Worm (Caenorhabditis elegans): ENCODE measurements around the gene C10B5.3.

C10B5.3 gene

DNA sequence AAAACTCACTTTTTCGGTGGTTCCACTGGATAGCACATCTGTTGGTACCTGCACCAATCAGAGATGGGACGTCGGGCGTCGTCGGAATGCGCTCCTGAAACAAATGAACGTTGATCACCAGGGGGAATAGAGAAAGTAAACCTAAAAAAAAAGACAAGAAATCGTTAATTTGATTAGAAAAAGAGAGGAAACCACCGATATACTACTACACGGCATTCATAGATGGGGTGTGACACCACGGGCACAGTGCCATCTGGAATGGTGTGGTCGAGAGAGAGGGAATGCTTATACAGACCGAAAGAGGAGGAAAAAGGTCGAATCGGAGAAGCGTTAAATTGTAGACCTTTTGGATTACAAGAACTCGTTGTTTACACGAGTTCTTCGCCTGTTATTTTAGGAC is at the start of gene C10B5.3:
Gene C10B5.3, minus strand, starts transcription at position 101 of the 400 bp plus-strand sequence.
- TF ChIP-seq ets-7 (tag; optimal IDR thresholded peaks at IDR 0.05): no peak
- TF ChIP-seq tra-4 (tag; optimal IDR thresholded peaks at IDR 0.05): no peak
- no peak for TF ChIP-seq B0310.2 (tag; optimal IDR thresholded peaks at IDR 0.05)
- no peak for TF ChIP-seq tbx-37 (GFP tag; conservative IDR thresholded peaks at IDR 0.05)
- no peak for TF ChIP-seq ama-1 (optimal IDR thresholded peaks at IDR 0.05)
- no peak for TF ChIP-seq F13C5.2 (tag; optimal IDR thresholded peaks at IDR 0.05)
- TF ChIP-seq ceh-36 (tag; optimal IDR thresholded peaks at IDR 0.05): no peak

DNA sequence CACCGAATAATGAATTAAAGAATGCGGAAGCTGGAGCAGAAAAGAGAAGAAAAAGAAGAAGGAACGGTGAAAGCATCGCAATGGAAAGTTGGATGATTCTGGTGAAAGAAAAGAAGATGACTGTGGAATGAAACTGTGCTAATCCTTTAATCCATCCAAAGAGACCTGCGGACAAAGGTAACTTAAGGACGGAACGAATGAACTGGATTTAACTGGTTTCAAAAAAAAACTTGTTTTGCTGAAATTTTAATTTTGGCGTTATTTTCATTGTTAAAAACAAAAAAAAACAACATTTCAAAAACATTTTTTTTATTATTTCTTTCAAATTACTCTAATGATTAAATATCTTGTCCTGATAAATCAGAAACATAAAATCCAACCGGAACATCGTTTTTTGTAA is 48.9 kb upstream of the C10B5.3 start, which contains the start of gene grl-12:
Gene grl-12, minus strand, starts transcription at position 101 of the 400 bp plus-strand sequence.
- TF ChIP-seq tra-4 (tag; optimal IDR thresholded peaks at IDR 0.05) (no peak), ceh-13 (GFP tag; optimal IDR thresholded peaks at IDR 0.05) (no peak), sea-1 (GFP tag; conservative IDR thresholded peaks at IDR 0.05) (no peak), hnd-1 (tag; optimal IDR thresholded peaks at IDR 0.05) (no peak), aly-1 (tag; optimal IDR thresholded peaks at IDR 0.05) (no peak), scrt-1 (GFP tag; IDR thresholded peaks at IDR 0.05) (no peak), ceh-36 (tag; optimal IDR thresholded peaks at IDR 0.05) (no peak), flt-1 (GFP tag; IDR thresholded peaks at IDR 0.05) (no peak)

DNA sequence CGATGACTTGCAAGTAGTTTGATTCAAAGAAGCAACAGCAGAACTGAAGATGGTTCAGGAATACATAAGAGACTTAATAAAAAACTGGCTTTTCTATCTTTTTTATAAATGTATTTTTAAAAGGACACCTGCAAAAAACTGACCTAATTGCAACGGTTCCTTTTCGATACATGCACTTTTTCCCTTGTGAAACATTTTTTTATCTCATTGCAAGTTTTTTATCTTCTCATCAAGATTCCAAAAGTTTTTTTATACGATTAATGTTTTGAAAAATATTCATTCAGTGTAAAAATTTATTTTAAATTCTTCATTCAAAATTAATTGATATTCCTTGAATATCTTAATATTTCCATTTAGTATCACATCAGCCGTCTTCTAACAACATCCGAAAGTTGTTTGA is 47.6 kb upstream of the C10B5.3 start, which contains the start of gene oac-29:
Gene oac-29, minus strand, starts transcription at position 101 of the 400 bp plus-strand sequence.
- TF ChIP-seq tbx-37 (GFP tag; conservative IDR thresholded peaks at IDR 0.05) (no peak), tbx-11 (GFP tag; IDR thresholded peaks at IDR 0.05) (no peak), aly-1 (tag; optimal IDR thresholded peaks at IDR 0.05) (no peak), sea-1 (GFP tag; conservative IDR thresholded peaks at IDR 0.05) (no peak), ceh-13 (GFP tag; optimal IDR thresholded peaks at IDR 0.05) (no peak), flt-1 (GFP tag; IDR thresholded peaks at IDR 0.05) (no peak), hmg-4 (GFP tag; optimal IDR thresholded peaks at IDR 0.05) (no peak), ama-1 (optimal IDR thresholded peaks at IDR 0.05) (no peak), scrt-1 (GFP tag; IDR thresholded peaks at IDR 0.05) (no peak), B0310.2 (tag; optimal IDR thresholded peaks at IDR 0.05) (no peak), pes-1 (GFP tag; IDR thresholded peaks at IDR 0.05) (no peak), hnd-1 (tag; optimal IDR thresholded peaks at IDR 0.05) (no peak), tra-4 (tag; optimal IDR thresholded peaks at IDR 0.05) (no peak), F13C5.2 (tag; optimal IDR thresholded peaks at IDR 0.05) (no peak)

DNA sequence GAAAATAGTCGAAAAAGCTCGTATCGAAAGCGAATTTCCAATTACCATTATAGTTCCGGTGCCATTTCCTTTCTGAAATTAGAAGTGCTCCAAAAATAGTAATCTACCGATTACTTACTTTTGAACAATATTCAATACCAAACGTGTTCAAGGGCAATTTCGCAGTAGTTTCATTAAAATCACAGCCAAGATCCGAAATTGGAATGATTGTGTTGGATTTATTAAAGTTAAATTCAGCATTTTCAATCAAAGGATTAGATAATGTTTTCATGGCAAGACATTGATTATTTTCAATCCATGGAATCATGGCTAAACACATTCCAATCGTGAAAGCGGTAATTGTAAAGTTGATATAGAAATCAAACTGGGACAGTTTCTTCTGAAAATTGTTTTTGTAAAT is 44.8 kb upstream of the C10B5.3 start:
- no peak for TF ChIP-seq pes-1 (GFP tag; IDR thresholded peaks at IDR 0.05)

DNA sequence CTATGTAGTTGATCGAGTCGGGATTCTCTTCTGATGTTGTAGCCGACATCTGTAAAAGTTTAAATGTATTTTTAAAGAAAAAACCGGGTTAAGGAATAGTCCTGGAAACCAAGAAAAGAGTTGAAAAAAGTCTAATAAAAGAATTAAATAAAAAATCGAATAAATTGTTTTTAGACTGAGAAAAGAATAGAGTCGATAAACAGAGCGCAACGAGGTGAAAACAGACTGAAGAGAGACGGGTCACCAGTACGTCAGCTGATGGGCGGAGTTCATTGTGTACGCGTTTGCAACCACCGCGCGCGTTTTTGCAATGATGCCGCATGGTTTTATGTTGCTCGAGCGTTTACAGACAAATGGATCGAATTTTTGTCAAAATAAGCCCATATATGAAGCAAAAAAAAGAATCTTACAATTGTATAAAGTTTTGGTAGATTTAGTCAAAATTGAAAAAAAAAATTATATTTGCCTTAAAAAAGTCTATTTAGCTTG is 43.3 kb upstream of the C10B5.3 start, which contains the start of gene atg-18:
Gene atg-18, minus strand, starts transcription at position 51 of the 489 bp plus-strand sequence.
- TF ChIP-seq flt-1 (GFP tag; IDR thresholded peaks at IDR 0.05): no peak; the same call in 1 of the 2 replicates
- TF ChIP-seq ceh-13 (GFP tag; optimal IDR thresholded peaks at IDR 0.05): no peak
- TF ChIP-seq ets-7 (tag; optimal IDR thresholded peaks at IDR 0.05): peak; percentile 33
- TF ChIP-seq hmbx-1 (tag; optimal IDR thresholded peaks at IDR 0.05): no peak
- TF ChIP-seq tra-4 (tag; optimal IDR thresholded peaks at IDR 0.05): no peak
- TF ChIP-seq tbx-37 (GFP tag; conservative IDR thresholded peaks at IDR 0.05): peak; percentile 20; the same call in 1 of the 2 replicates
- peak; percentile 73 for TF ChIP-seq sea-1 (GFP tag; conservative IDR thresholded peaks at IDR 0.05)
- TF ChIP-seq hmg-4 (GFP tag; optimal IDR thresholded peaks at IDR 0.05): no peak
- TF ChIP-seq aly-1 (tag; optimal IDR thresholded peaks at IDR 0.05): peak; percentile 43
- TF ChIP-seq B0310.2 (tag; optimal IDR thresholded peaks at IDR 0.05): no peak
- TF ChIP-seq pes-1 (GFP tag; IDR thresholded peaks at IDR 0.05): peak; percentile 67
- TF ChIP-seq ceh-36 (tag; optimal IDR thresholded peaks at IDR 0.05): peak; percentile 23
- TF ChIP-seq tbx-11 (GFP tag; IDR thresholded peaks at IDR 0.05): peak; percentile 71; the same call in 1 of the 2 replicates
- TF ChIP-seq hnd-1 (tag; optimal IDR thresholded peaks at IDR 0.05): peak; percentile 28
- TF ChIP-seq F13C5.2 (tag; optimal IDR thresholded peaks at IDR 0.05): peak; percentile 77
- TF ChIP-seq ama-1 (optimal IDR thresholded peaks at IDR 0.05): no peak
- TF ChIP-seq scrt-1 (GFP tag; IDR thresholded peaks at IDR 0.05): peak; percentile 65; the same call in 1 of the 2 replicates

DNA sequence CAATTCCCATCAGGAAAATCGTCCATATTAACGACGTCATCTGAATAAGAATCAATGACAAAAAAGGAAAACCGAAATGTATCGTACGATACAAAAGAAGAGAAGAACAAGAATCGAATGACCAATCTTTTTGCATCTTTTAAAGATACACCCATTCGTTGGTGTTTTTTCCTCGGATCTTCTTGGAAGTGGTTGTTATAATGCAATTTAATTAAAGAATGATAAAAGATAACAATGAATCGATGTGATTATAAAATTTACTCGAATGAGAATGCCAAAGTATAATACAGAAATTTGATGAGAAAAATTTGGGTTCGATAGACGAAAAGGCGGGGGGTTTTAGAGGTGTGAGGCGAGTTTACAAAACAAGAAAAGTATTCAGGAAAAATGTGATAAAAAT is 41.0 kb upstream of the C10B5.3 start, which contains the start of gene F41E6.12:
Gene F41E6.12, minus strand, starts transcription at position 101 of the 400 bp plus-strand sequence.
- TF ChIP-seq ceh-36 (tag; optimal IDR thresholded peaks at IDR 0.05) (no peak), ets-7 (tag; optimal IDR thresholded peaks at IDR 0.05) (no peak), hmg-4 (GFP tag; optimal IDR thresholded peaks at IDR 0.05) (no peak), scrt-1 (GFP tag; IDR thresholded peaks at IDR 0.05) (no peak), hnd-1 (tag; optimal IDR thresholded peaks at IDR 0.05) (no peak), ceh-13 (GFP tag; optimal IDR thresholded peaks at IDR 0.05) (no peak), B0310.2 (tag; optimal IDR thresholded peaks at IDR 0.05) (no peak), F13C5.2 (tag; optimal IDR thresholded peaks at IDR 0.05) (no peak), tra-4 (tag; optimal IDR thresholded peaks at IDR 0.05) (no peak), sea-1 (GFP tag; conservative IDR thresholded peaks at IDR 0.05) (no peak), tbx-37 (GFP tag; conservative IDR thresholded peaks at IDR 0.05) (no peak), tbx-11 (GFP tag; IDR thresholded peaks at IDR 0.05) (no peak), hmbx-1 (tag; optimal IDR thresholded peaks at IDR 0.05) (no peak), aly-1 (tag; optimal IDR thresholded peaks at IDR 0.05) (no peak)

DNA sequence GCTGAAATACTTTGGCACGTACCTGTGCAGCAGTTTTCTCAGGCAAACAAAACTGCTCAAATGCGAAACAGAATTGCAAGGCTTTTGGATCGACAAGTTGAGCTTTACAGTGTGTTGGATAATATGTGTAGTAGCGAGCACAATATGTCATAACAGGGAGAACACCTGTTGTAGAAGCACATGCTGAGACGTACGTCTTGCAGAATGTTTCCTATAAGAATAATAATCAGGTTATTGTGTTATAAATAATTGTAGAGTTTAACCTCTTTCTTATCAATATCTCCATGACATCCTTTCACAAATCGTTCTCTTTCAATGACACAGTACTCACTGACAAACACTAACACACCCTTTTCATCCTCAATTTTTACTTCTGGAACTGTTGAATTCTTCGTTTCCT is 39.6 kb upstream of the C10B5.3 start:
- TF ChIP-seq hmbx-1 (tag; optimal IDR thresholded peaks at IDR 0.05) (no peak), aly-1 (tag; optimal IDR thresholded peaks at IDR 0.05) (no peak), pes-1 (GFP tag; IDR thresholded peaks at IDR 0.05) (no peak), ceh-36 (tag; optimal IDR thresholded peaks at IDR 0.05) (no peak), tbx-37 (GFP tag; conservative IDR thresholded peaks at IDR 0.05) (no peak), hmg-4 (GFP tag; optimal IDR thresholded peaks at IDR 0.05) (no peak), tbx-11 (GFP tag; IDR thresholded peaks at IDR 0.05) (no peak), scrt-1 (GFP tag; IDR thresholded peaks at IDR 0.05) (no peak), ceh-13 (GFP tag; optimal IDR thresholded peaks at IDR 0.05) (no peak), tra-4 (tag; optimal IDR thresholded peaks at IDR 0.05) (no peak), sea-1 (GFP tag; conservative IDR thresholded peaks at IDR 0.05) (no peak), hnd-1 (tag; optimal IDR thresholded peaks at IDR 0.05) (no peak), F13C5.2 (tag; optimal IDR thresholded peaks at IDR 0.05) (no peak), ets-7 (tag; optimal IDR thresholded peaks at IDR 0.05) (no peak), flt-1 (GFP tag; IDR thresholded peaks at IDR 0.05) (no peak), ama-1 (optimal IDR thresholded peaks at IDR 0.05) (no peak)

Measured in whole organism, early embryonic.